Fruit fly (Drosophila melanogaster): Measurements from ENCODE around the gene Shc.

DNA sequence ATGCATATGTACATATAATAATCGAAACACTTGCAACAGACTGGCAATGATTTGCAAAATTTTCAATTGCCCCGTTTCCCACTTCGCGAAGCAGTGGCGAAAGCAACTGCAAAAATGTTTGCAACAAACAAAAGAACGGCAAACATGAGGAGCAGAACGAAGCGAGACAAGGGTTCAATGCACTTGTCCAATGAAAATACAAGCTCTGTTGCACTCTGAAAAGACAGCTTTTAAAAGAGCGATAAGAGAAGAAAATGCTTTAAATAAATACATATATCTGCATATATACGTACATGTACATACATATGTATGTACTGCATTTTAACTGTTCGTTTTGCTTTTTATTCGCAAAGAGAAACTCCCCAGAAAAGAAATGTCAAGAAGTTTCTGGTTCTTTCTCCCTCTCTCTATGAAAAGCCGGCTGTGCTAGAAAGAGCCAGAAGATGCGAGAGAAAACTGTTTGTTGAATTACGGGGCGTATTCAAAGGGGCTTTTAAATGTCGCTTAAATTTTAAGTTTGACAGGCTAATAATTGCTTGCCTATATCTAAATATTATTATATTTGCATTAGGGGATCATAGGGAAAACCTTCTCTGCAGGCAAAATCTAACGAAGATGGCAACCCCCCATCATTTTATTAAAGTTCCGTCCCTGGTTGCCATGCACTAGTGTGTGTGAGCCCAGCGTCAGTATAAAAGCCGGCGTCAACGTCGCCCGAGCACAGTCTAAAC lies 43.3 kb upstream of the Shc start, which contains the start of gene Hsp27:
- TF ChIP-seq CG8478 (optimal IDR thresholded peaks at IDR 0.05) (no peak), CTCF (optimal IDR thresholded peaks at IDR 0.05) (no peak)
